Worm (Caenorhabditis elegans) whole organism, young adult: ENCODE measurements around the gene Y51B9A.14.

Experiments used
- F49E8.2 ChIP-seq: sonication (generic microtip); optimal IDR thresholded peaks from 3 replicates; lab custom pipeline; 2017; ENCODE audit warnings: missing genetic modification characterization, mild to moderate bottlenecking, missing compliant biosample characterization, antibody characterized with exemption, moderate library complexity; ENCODE audit not compliant: insufficient read depth
- Y56A3A.18 ChIP-seq: fragments of 200-800 bp; sonication (Bioruptor generic); IDR thresholded peaks from 2 replicates; pipeline ENCODE4 v1.3.6; 2022; ENCODE audit warnings: missing genetic modification reagents, missing genetic modification characterization, missing compliant biosample characterization
- aptf-2 ChIP-seq: fragments of 200-800 bp; sonication (Bioruptor generic); conservative IDR thresholded peaks from 2 replicates; pipeline ENCODE4 v1.3.6; 2022; ENCODE audit warnings: missing genetic modification reagents, missing genetic modification characterization, missing compliant biosample characterization
- hmg-1.2 ChIP-seq: fragments of 200-800 bp; sonication (Bioruptor generic); IDR thresholded peaks from 2 replicates; pipeline ENCODE4 v1.3.6; 2022; ENCODE audit warnings: missing genetic modification reagents, missing genetic modification characterization, missing compliant biosample characterization
- hsf-1 ChIP-seq: fragments of 200-800 bp; sonication (Bioruptor generic); IDR thresholded peaks from 2 replicates; pipeline ENCODE4 v1.3.6; 2022; ENCODE audit warnings: missing genetic modification reagents, missing genetic modification characterization, missing compliant biosample characterization
- lin-35 ChIP-seq, 3 experiments: fragments of 150-350 bp in 2 of 3; sonication (generic microtip) in 1 of 3; optimal IDR thresholded peaks; 2 replicates each; lab custom pipeline; 2014 to 2018; ENCODE audit warnings: missing biosample characterization in 3 of 3, missing genetic modification characterization in 3 of 3, missing genetic modification reagents in 3 of 3
- lsl-1 ChIP-seq: fragments of 200-800 bp; sonication (Bioruptor generic); optimal IDR thresholded peaks from 2 replicates; lab custom pipeline; 2018; ENCODE audit warnings: mild to moderate bottlenecking, missing genetic modification characterization, moderate library complexity, missing compliant biosample characterization
- mel-28 ChIP-seq: sonication (generic microtip); optimal IDR thresholded peaks from 2 replicates; lab custom pipeline; 2016; ENCODE audit warnings: borderline replicate concordance, mild to moderate bottlenecking, missing genetic modification characterization, missing compliant biosample characterization
- snpc-4 ChIP-seq, 5 experiments: fragments of 150-350 bp in 1 of 5; sonication (generic microtip) in 4 of 5; optimal IDR thresholded peaks; 2 replicates each; lab custom pipeline; 2014 to 2018; ENCODE audit warnings: missing genetic modification characterization in 5 of 5, missing biosample characterization in 3 of 5, antibody characterized with exemption in 2 of 5, mild to moderate bottlenecking in 2 of 5, missing compliant biosample characterization in 2 of 5, missing genotype in 2 of 5, moderate library complexity in 2 of 5, missing genetic modification reagents in 1 of 5
- ztf-18 ChIP-seq: sonication (generic microtip); optimal IDR thresholded peaks from 2 replicates; lab custom pipeline; 2016; ENCODE audit warnings: missing genotype, mild to moderate bottlenecking, missing genetic modification characterization, missing compliant biosample characterization

DNA sequence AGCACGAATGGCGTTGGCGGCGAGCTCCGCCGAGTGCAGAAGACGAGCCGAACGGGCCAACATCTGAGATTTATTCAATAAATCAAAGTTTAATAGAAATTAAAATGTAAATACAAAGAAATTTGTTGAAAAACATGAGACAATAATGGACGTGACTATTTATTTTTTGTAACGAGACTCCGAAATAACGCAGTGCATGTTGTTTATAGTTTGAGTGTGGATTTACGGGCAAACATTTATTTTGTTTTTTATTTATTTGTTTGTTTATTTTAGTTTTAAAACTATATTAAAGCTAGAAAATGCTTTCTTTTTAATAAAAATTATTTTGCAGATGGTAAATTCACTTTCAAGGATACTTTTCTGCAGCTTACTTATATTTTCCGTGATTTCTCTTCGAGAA, 45.6 kb downstream of the Y51B9A.14 start, which contains the start of the genes sdhb-1 and cup-15:
- TF ChIP-seq snpc-4 (GFP tag; optimal IDR thresholded peaks at IDR 0.05; lab: Kevin White, UChicago) (no peak), snpc-4 (tag; optimal IDR thresholded peaks at IDR 0.05; lab: Kevin White, UChicago) (no peak), hmg-1.2 (GFP tag; lab: Robert Waterston, UW) (no peak), ztf-18 (no peak), Y56A3A.18 (GFP tag; lab: Robert Waterston, UW) (no peak), mel-28 (tag; lab: Kevin White, UChicago) (no peak), lsl-1 (GFP tag; lab: Kevin White, UChicago) (no peak), hsf-1 (GFP tag; lab: Robert Waterston, UW) (no peak), aptf-2 (GFP tag; lab: Robert Waterston, UW) (no peak), lin-35 (GFP tag; optimal IDR thresholded peaks at IDR 0.05; lab: Kevin White, UChicago) (no peak), F49E8.2 (tag; lab: Kevin White, UChicago) (no peak)
